Worm (Caenorhabditis elegans) whole organism, midembryonic: ENCODE results near the gene sec-24.1.

Source experiments
- flt-1 ChIP-seq: fragments of 200-800 bp; sonication (Bioruptor generic); IDR thresholded peaks from 2 replicates; pipeline ENCODE4 v1.3.6; 2022; ENCODE audit warnings: missing genetic modification characterization, missing compliant biosample characterization
- med-1 ChIP-seq: sonication (generic microtip); optimal IDR thresholded peaks from 2 replicates; lab custom pipeline; 2017; ENCODE audit warnings: missing genetic modification characterization, mild to moderate bottlenecking, missing compliant biosample characterization, antibody characterized with exemption, missing genetic modification reagents; ENCODE audit not compliant: insufficient read depth
- tab-1 ChIP-seq: fragments of 200-800 bp; sonication (Bioruptor generic); IDR thresholded peaks from 2 replicates; pipeline ENCODE4 v1.3.6; 2022; ENCODE audit warnings: missing genetic modification characterization, missing compliant biosample characterization
- ztf-29 ChIP-seq: fragments of 200-800 bp; sonication (Bioruptor generic); IDR thresholded peaks from 2 replicates; pipeline ENCODE4 v1.3.6; 2022; ENCODE audit warnings: missing genetic modification reagents, missing genetic modification characterization, missing compliant biosample characterization

DNA sequence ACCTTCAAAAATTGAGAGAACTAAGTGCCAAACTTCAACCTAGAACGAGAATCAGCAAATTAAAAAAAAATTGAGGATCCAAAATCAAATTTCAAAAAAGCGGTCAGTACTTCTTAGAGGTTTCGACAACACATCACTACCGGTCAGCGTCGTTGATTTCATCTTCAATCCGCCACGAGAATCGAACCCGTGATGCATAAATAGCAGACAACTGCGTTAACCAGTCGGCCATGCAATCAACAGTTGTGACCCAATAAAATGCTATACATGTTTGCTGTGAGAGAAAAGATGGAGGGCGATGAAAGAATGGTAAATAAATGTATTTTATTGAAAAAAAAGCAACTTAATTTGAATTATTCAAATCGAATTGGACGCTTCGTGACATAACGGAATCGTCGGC, 16.3 kb downstream of the sec-24.1 start:
- TF ChIP-seq flt-1 (GFP tag; lab: Robert Waterston, UW) (peak; percentile 95), ztf-29 (GFP tag; lab: Robert Waterston, UW) (peak; percentile 81), med-1 (peak; percentile 70), tab-1 (GFP tag; lab: Robert Waterston, UW) (peak; percentile 95)
